Worm (Caenorhabditis elegans) whole organism, L2 larva: Measurements from ENCODE around the gene fbxb-46.
"Not testable (repeated sequence)": the region's sequence is repeated elsewhere in the genome, so short reads cannot be mapped to it uniquely, and the experiment has no call there.

Source experiments
- C34F6.9 ChIP-seq: fragments of 150-350 bp; optimal IDR thresholded peaks from 2 replicates; lab custom pipeline; 2014; ENCODE audit warnings: missing biosample characterization, missing genetic modification characterization
- F13H6.1 ChIP-seq: sonication (generic microtip); optimal IDR thresholded peaks from 2 replicates; lab custom pipeline; 2016; ENCODE audit warnings: missing genetic modification characterization, missing compliant biosample characterization
- R02D3.7 ChIP-seq: fragments of 150-350 bp; optimal IDR thresholded peaks from 2 replicates; lab custom pipeline; 2014; ENCODE audit warnings: missing biosample characterization, missing genetic modification characterization
- Y55F3AM.14 ChIP-seq: fragments of 200-800 bp; sonication (Bioruptor generic); optimal IDR thresholded peaks from 2 replicates; lab custom pipeline; 2018; ENCODE audit warnings: mild to moderate bottlenecking, missing genetic modification characterization, missing compliant biosample characterization
- ZK546.5 ChIP-seq: sonication (generic microtip); optimal IDR thresholded peaks from 2 replicates; lab custom pipeline; 2017; ENCODE audit warnings: missing biosample characterization, missing genetic modification characterization
- alr-1 ChIP-seq: fragments of 150-350 bp; optimal IDR thresholded peaks from 2 replicates; lab custom pipeline; 2014; ENCODE audit warnings: missing biosample characterization, missing genetic modification characterization
- ama-1 ChIP-seq: fragments of 150-350 bp; optimal IDR thresholded peaks from 2 replicates; lab custom pipeline; 2018; ENCODE audit warnings: inconsistent platforms
- blmp-1 ChIP-seq: sonication (generic microtip); optimal IDR thresholded peaks from 2 replicates; lab custom pipeline; 2017; ENCODE audit warnings: missing genetic modification characterization, mild to moderate bottlenecking, missing compliant biosample characterization, antibody characterized with exemption, moderate library complexity; ENCODE audit not compliant: insufficient read depth
- dmd-4 ChIP-seq: sonication (generic microtip); optimal IDR thresholded peaks from 2 replicates; lab custom pipeline; 2017; ENCODE audit warnings: missing biosample characterization, missing genetic modification characterization
- egl-27 ChIP-seq: sonication (generic microtip); optimal IDR thresholded peaks from 3 replicates; lab custom pipeline; 2017; ENCODE audit warnings: missing biosample characterization, missing genetic modification reagents, missing genetic modification characterization
- elt-1 ChIP-seq: fragments of 150-350 bp; optimal IDR thresholded peaks from 2 replicates; lab custom pipeline; 2014; ENCODE audit warnings: missing biosample characterization, missing genetic modification characterization
- elt-3 ChIP-seq: sonication (generic microtip); optimal IDR thresholded peaks from 2 replicates; lab custom pipeline; 2017; ENCODE audit warnings: missing biosample characterization, missing genetic modification characterization
- lin-39 ChIP-seq: fragments of 150-350 bp; optimal IDR thresholded peaks from 2 replicates; lab custom pipeline; 2014; ENCODE audit warnings: missing biosample characterization, missing genetic modification reagents, missing genetic modification characterization
- lsy-2 ChIP-seq, 2 experiments: fragments of 150-350 bp in 1 of 2; sonication (generic microtip) in 1 of 2; optimal IDR thresholded peaks; 2 replicates each; lab custom pipeline; 2014 to 2017; ENCODE audit warnings: missing biosample characterization in 2 of 2, missing genetic modification characterization in 2 of 2
- mbf-1 ChIP-seq: sonication (generic microtip); optimal IDR thresholded peaks from 2 replicates; lab custom pipeline; 2017; ENCODE audit warnings: missing biosample characterization, missing genetic modification characterization
- mdl-1 ChIP-seq, 2 experiments: fragments of 150-350 bp in 1 of 2; sonication (generic microtip) in 1 of 2; optimal IDR thresholded peaks; 2 replicates each; lab custom pipeline; 2017; ENCODE audit warnings: missing biosample characterization in 2 of 2, missing genetic modification characterization in 2 of 2
- nhr-10 ChIP-seq: sonication (generic microtip); optimal IDR thresholded peaks from 2 replicates; lab custom pipeline; 2017; ENCODE audit warnings: missing biosample characterization, missing genetic modification characterization
- nhr-11 ChIP-seq: fragments of 150-350 bp; optimal IDR thresholded peaks from 2 replicates; lab custom pipeline; 2014; ENCODE audit warnings: missing biosample characterization, missing genetic modification characterization
- nhr-12 ChIP-seq: fragments of 150-350 bp; optimal IDR thresholded peaks from 2 replicates; lab custom pipeline; 2014; ENCODE audit warnings: missing biosample characterization, missing genetic modification characterization
- nhr-21 ChIP-seq: fragments of 150-350 bp; optimal IDR thresholded peaks from 2 replicates; lab custom pipeline; 2014; ENCODE audit warnings: missing biosample characterization, missing genetic modification characterization
- nhr-237 ChIP-seq: fragments of 150-350 bp; optimal IDR thresholded peaks from 2 replicates; lab custom pipeline; 2014; ENCODE audit warnings: missing biosample characterization, missing genetic modification characterization
- nhr-77 ChIP-seq: fragments of 150-350 bp; optimal IDR thresholded peaks from 2 replicates; lab custom pipeline; 2014; ENCODE audit warnings: missing biosample characterization, missing genetic modification characterization
- peb-1 ChIP-seq: fragments of 150-350 bp; optimal IDR thresholded peaks from 2 replicates; lab custom pipeline; 2014; ENCODE audit warnings: missing biosample characterization, missing genetic modification characterization
- sma-9 ChIP-seq, 2 experiments: fragments of 150-350 bp in 1 of 2; sonication (generic microtip) in 1 of 2; optimal IDR thresholded peaks; 2 replicates each; lab custom pipeline; 2014 to 2016; ENCODE audit warnings: missing genetic modification characterization in 2 of 2, mild to moderate bottlenecking in 1 of 2, missing biosample characterization in 1 of 2, missing compliant biosample characterization in 1 of 2, missing genetic modification reagents in 1 of 2, moderate library complexity in 1 of 2
- unc-62 ChIP-seq: fragments of 150-350 bp; optimal IDR thresholded peaks from 2 replicates; lab custom pipeline; 2014; ENCODE audit warnings: missing biosample characterization, missing genetic modification reagents, missing genetic modification characterization
- zag-1 ChIP-seq: fragments of 150-350 bp; optimal IDR thresholded peaks from 2 replicates; lab custom pipeline; 2014; ENCODE audit warnings: missing biosample characterization, missing genetic modification characterization
- ztf-1 ChIP-seq: fragments of 200-800 bp; sonication (Bioruptor generic); conservative IDR thresholded peaks from 2 replicates; pipeline ENCODE4 v1.3.6; 2022; ENCODE audit warnings: missing genetic modification characterization, missing compliant biosample characterization
- ztf-11 ChIP-seq: sonication (generic microtip); optimal IDR thresholded peaks from 2 replicates; lab custom pipeline; 2017; ENCODE audit warnings: missing biosample characterization, missing genetic modification characterization
- ztf-4 ChIP-seq: fragments of 150-350 bp; optimal IDR thresholded peaks from 2 replicates; lab custom pipeline; 2014; ENCODE audit warnings: missing biosample characterization, missing genetic modification characterization

Gene fbxb-46

DNA sequence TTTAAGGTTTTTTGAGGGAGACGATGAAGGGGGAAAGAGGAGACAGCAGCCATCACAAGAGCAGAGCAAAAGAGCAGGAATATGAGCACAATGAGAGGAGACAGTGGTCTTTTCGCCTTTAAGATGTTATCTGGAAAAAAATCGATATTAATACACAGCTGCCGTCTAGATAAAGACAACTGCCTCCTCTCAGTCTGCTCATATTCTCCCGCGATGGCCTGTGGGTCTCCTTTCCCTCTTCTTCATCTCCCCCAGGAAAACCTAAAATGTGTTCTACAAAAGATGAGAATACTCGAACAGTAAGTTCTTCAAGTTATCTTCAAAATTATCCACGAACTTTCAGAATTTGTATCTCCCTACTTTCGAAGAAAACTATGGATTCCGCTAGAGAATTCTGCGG is 20.4 kb downstream of the fbxb-46 start, which contains the start of the genes fbxb-52 and fbxb-51:
TSS of gene fbxb-52 (minus strand) at position 101 of the 400 bp plus-strand sequence.
TSS of gene fbxb-51 (plus strand) at position 212 of the 400 bp plus-strand sequence.
- TF ChIP-seq mbf-1 (tag; lab: Kevin White, UChicago) (no peak), nhr-237 (tag; lab: Kevin White, UChicago) (no peak)

ce11 chrII:1545625-1546024 is 25.3 kb downstream of the fbxb-46 start, which contains the start of gene K05F6.12:
K05F6.12 (plus strand) TSS chrII:1545925.
- no peak for TF ChIP-seq lin-39 (tag; lab: Kevin White, UChicago)
- TF ChIP-seq blmp-1 (tag; lab: Kevin White, UChicago) = no peak
- no peak for TF ChIP-seq nhr-237 (tag; lab: Kevin White, UChicago)
- no peak for TF ChIP-seq nhr-10
- no peak for TF ChIP-seq nhr-21 (tag; lab: Kevin White, UChicago)
- no peak for TF ChIP-seq nhr-12 (tag; lab: Kevin White, UChicago)
- TF ChIP-seq ama-1 = no peak
- TF ChIP-seq mdl-1 (tag; optimal IDR thresholded peaks at IDR 0.05; lab: Kevin White, UChicago) = no peak
- no peak for TF ChIP-seq Y55F3AM.14 (GFP tag; lab: Kevin White, UChicago)
- TF ChIP-seq unc-62 = no peak
- TF ChIP-seq ztf-1 (GFP tag; lab: Robert Waterston, UW) = no peak
- no peak for TF ChIP-seq nhr-11 (tag; lab: Kevin White, UChicago)
- TF ChIP-seq elt-3 (tag; lab: Kevin White, UChicago) = no peak
- no peak for TF ChIP-seq ztf-4
- no peak for TF ChIP-seq ztf-11
- TF ChIP-seq ZK546.5 (tag; lab: Kevin White, UChicago) = no peak
- TF ChIP-seq nhr-77 = no peak
- TF ChIP-seq zag-1 = no peak

DNA sequence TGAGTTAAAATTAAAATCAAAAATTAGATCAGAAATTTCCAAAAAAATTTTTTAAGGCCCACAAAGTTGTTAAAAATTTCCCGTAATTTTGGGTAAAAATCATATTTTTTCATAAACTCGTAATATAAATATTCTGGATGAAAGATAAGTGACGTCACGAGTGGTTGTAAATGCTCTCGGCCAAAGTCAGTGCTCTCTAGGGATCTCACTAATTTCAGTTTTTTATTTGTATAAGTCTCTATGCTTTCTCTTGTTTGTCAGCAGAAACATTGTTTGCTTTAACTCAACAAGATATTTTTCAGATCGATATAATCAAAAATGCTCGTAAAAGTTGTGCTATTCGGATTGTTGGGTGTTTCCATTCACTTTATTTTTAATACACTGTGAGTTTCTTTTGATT is 27.8 kb downstream of the fbxb-46 start, which contains the start of gene K05F6.4:
TSS of gene K05F6.4 (plus strand) at position 301 of the 400 bp plus-strand sequence.
- TF ChIP-seq zag-1; C34F6.9 (tag; lab: Kevin White, UChicago); ZK546.5 (tag; lab: Kevin White, UChicago): not testable (repeated sequence)
- TF ChIP-seq, all 48 proteins: peak for 0; not testable (repeated sequence) for 48

DNA sequence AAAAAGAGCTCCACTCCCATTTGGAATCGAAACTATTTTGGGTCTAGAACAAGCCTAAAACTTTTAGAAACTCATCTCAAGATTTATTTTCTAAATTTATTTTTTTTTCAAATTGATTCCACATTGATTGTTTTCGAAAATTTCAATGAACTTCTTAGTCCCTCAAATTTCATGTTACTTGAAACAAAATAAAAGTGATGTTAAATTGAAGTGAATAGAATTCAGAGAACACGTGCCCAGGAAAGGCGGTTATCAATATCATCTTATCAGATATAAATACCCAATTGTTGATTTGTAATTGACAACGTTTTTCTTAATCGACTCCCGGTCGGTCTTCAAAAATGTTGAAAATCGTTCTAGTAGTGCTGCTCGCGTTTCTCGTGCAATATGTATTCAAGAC is 30.3 kb downstream of the fbxb-46 start, which contains the start of gene poml-4:
TSS of gene poml-4 (plus strand) at position 301 of the 400 bp plus-strand sequence.
- TF ChIP-seq R02D3.7, peb-1, F13H6.1 (tag; lab: Kevin White, UChicago): not testable (repeated sequence)

ce11 chrII:1538589-1538988 is 32.3 kb downstream of the fbxb-46 start, which contains the start of gene fbxb-44:
fbxb-44 (plus strand) TSS chrII:1538889.
- no peak for TF ChIP-seq egl-27 (tag; lab: Kevin White, UChicago)
- TF ChIP-seq, all 48 proteins: peak for 0

DNA sequence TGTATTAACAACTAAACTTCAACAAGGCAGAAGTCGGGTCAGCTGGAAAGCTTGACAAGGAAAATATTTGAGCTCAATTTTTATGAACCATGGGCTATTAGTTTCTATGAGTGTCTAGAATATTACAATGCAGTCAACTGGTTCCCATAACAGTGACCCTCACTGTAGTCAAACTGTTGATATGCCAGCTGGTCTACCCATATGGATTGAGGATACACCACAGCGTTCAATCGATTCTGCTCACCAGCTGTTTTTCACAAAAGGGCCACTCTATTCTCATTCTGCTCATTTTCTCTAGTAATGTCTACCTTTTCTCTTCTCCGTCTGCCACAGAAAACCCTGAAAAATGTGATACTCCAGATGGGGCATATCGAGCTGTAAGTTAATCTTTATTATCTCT is 33.6 kb downstream of the fbxb-46 start, which contains the start of gene fbxb-42:
TSS of gene fbxb-42 (plus strand) at position 301 of the 400 bp plus-strand sequence.
- no peak for TF ChIP-seq elt-1 (tag; lab: Kevin White, UChicago)
- TF ChIP-seq lsy-2 (tag; optimal IDR thresholded peaks at IDR 0.05; lab: Kevin White, UChicago) = no peak
- TF ChIP-seq alr-1 (tag; lab: Kevin White, UChicago) = no peak
- no peak for TF ChIP-seq ZK546.5 (tag; lab: Kevin White, UChicago)
- no peak for TF ChIP-seq sma-9 (GFP tag; optimal IDR thresholded peaks at IDR 0.05; lab: Kevin White, UChicago)
- TF ChIP-seq sma-9 (tag; optimal IDR thresholded peaks at IDR 0.05; lab: Kevin White, UChicago) = no peak
- TF ChIP-seq nhr-11 (tag; lab: Kevin White, UChicago) = no peak
- no peak for TF ChIP-seq nhr-21 (tag; lab: Kevin White, UChicago)
- no peak for TF ChIP-seq egl-27 (tag; lab: Kevin White, UChicago)
- TF ChIP-seq nhr-77 = no peak
- no peak for TF ChIP-seq mbf-1 (tag; lab: Kevin White, UChicago)
- TF ChIP-seq nhr-12 (tag; lab: Kevin White, UChicago) = no peak
- TF ChIP-seq, all 48 proteins: peak for 0

DNA sequence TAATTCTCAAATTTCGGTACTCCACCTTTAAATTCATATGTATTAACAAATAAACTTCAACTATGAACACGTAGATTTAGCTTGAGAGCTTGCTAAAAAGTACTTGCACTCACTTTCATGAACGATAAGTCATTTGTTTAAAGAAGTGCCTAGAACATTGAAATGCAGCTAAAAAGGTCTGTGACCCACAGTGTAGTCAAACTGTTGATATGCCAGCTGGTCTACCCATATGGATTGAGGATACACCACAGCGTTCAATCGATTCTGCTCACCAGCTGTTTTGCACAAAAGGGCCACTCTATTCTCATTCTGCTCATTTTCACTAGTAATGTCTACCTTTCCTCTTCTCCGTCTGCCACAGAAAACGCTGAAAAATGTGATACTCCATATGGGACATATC is 35.0 kb downstream of the fbxb-46 start, which contains the start of gene fbxb-43:
TSS of gene fbxb-43 (plus strand) at position 301 of the 400 bp plus-strand sequence.
- TF ChIP-seq alr-1 (tag; lab: Kevin White, UChicago) (no peak), dmd-4 (tag; lab: Kevin White, UChicago) (no peak), ama-1 (no peak), F13H6.1 (tag; lab: Kevin White, UChicago) (no peak), nhr-10 (no peak), nhr-77 (no peak), lsy-2 (tag; optimal IDR thresholded peaks at IDR 0.05; lab: Kevin White, UChicago) (no peak)
